Fruit fly (Drosophila melanogaster) whole organism, embryonic: Measurements from ENCODE around the gene CG43407.

Source experiments
- Bgb ChIP-seq: fragments of 200-800 bp; sonication (Bioruptor generic); IDR thresholded peaks from 2 replicates; pipeline ENCODE4 v1.3.6; 2022; ENCODE audit warnings: missing biosample characterization, missing genetic modification characterization; ENCODE audit not compliant: partially characterized antibody
- Bteb2 ChIP-seq: fragments of 200-800 bp; sonication (Bioruptor generic); optimal IDR thresholded peaks from 2 replicates; lab custom pipeline; 2016; ENCODE audit warnings: missing biosample characterization, missing genetic modification characterization
- CG10366 ChIP-seq: fragments of 200-800 bp; sonication (Bioruptor generic); IDR thresholded peaks from 2 replicates; pipeline ENCODE4 v1.3.6; 2022; ENCODE audit warnings: missing biosample characterization, missing genetic modification characterization
- CG10654 ChIP-seq: fragments of 200-800 bp; sonication (Bioruptor generic); optimal IDR thresholded peaks from 2 replicates; lab custom pipeline; 2016; ENCODE audit warnings: missing biosample characterization, missing genetic modification characterization
- CG11085 ChIP-seq: fragments of 200-800 bp; sonication (Bioruptor generic); IDR thresholded peaks from 2 replicates; pipeline ENCODE4 v1.3.6; 2022; ENCODE audit warnings: missing biosample characterization, missing genetic modification characterization
- CG1233 ChIP-seq: fragments of 200-800 bp; sonication (Bioruptor generic); optimal IDR thresholded peaks from 4 replicates; lab custom pipeline; 2018; ENCODE audit warnings: missing biosample characterization, mild to moderate bottlenecking, missing genetic modification characterization
- CG12391 ChIP-seq: fragments of 200-800 bp; sonication (Bioruptor generic); optimal IDR thresholded peaks from 3 replicates; lab custom pipeline; 2018; ENCODE audit warnings: missing biosample characterization, mild to moderate bottlenecking, missing genetic modification characterization, moderate library complexity
- CG12659 ChIP-seq: fragments of 200-800 bp; sonication (Bioruptor generic); optimal IDR thresholded peaks from 3 replicates; lab custom pipeline; 2017; ENCODE audit warnings: mild to moderate bottlenecking, missing biosample characterization, missing genetic modification reagents, missing genetic modification characterization
- CG13123 ChIP-seq: fragments of 200-800 bp; sonication (Bioruptor generic); optimal IDR thresholded peaks from 2 replicates; lab custom pipeline; 2016; ENCODE audit warnings: missing biosample characterization, missing genetic modification characterization
- CG13424 ChIP-seq: fragments of 200-800 bp; sonication (Bioruptor generic); optimal IDR thresholded peaks from 2 replicates; lab custom pipeline; 2019; ENCODE audit warnings: missing biosample characterization, mild to moderate bottlenecking, missing genetic modification characterization, moderate library complexity
- CG13624 ChIP-seq: fragments of 200-800 bp; sonication (Bioruptor generic); optimal IDR thresholded peaks from 2 replicates; lab custom pipeline; 2016; ENCODE audit warnings: missing biosample characterization, missing genetic modification characterization
- CG14667 ChIP-seq: fragments of 200-800 bp; sonication (Bioruptor generic); IDR thresholded peaks from 2 replicates; pipeline ENCODE4 v1.3.6; 2022; ENCODE audit warnings: missing biosample characterization, missing genetic modification characterization
- CG1603 ChIP-seq: fragments of 200-800 bp; sonication (Bioruptor generic); optimal IDR thresholded peaks from 2 replicates; lab custom pipeline; 2019; ENCODE audit warnings: missing biosample characterization, mild to moderate bottlenecking, missing genetic modification characterization, moderate library complexity
- CG17186 ChIP-seq: fragments of 200-800 bp; sonication (Bioruptor generic); optimal IDR thresholded peaks from 3 replicates; lab custom pipeline; 2017; ENCODE audit warnings: missing biosample characterization, missing genetic modification reagents, missing genetic modification characterization
- CG17385 ChIP-seq: fragments of 200-800 bp; sonication (Bioruptor generic); optimal IDR thresholded peaks from 3 replicates; lab custom pipeline; 2018; ENCODE audit warnings: missing biosample characterization, mild to moderate bottlenecking, missing genetic modification characterization
- CG17568 ChIP-seq: fragments of 200-800 bp; sonication (Bioruptor generic); optimal IDR thresholded peaks from 2 replicates; lab custom pipeline; 2018; ENCODE audit warnings: missing biosample characterization, mild to moderate bottlenecking, missing genetic modification characterization, moderate library complexity
- CG18262 ChIP-seq: fragments of 200-800 bp; optimal IDR thresholded peaks from 3 replicates; lab custom pipeline; 2019; ENCODE audit warnings: missing biosample characterization, mild to moderate bottlenecking, missing genetic modification characterization, moderate library complexity
- CG2678 ChIP-seq: fragments of 200-800 bp; sonication (Bioruptor generic); optimal IDR thresholded peaks from 3 replicates; lab custom pipeline; 2019; ENCODE audit warnings: missing biosample characterization, mild to moderate bottlenecking, missing genetic modification characterization, moderate library complexity
- CG2875 ChIP-seq: fragments of 200-800 bp; sonication (Bioruptor generic); optimal IDR thresholded peaks from 2 replicates; lab custom pipeline; 2017; ENCODE audit warnings: missing biosample characterization, mild to moderate bottlenecking, missing genetic modification characterization, missing genetic modification reagents
- CG5245 ChIP-seq: fragments of 200-800 bp; sonication (Bioruptor generic); optimal IDR thresholded peaks from 3 replicates; lab custom pipeline; 2016; ENCODE audit warnings: missing biosample characterization, missing genetic modification characterization
- CG9727 ChIP-seq: fragments of 200-800 bp; sonication (Bioruptor generic); optimal IDR thresholded peaks from 3 replicates; lab custom pipeline; 2017; ENCODE audit warnings: missing biosample characterization, mild to moderate bottlenecking, missing genetic modification characterization
- Camta ChIP-seq: fragments of 200-800 bp; sonication (Bioruptor generic); optimal IDR thresholded peaks from 2 replicates; lab custom pipeline; 2016; ENCODE audit warnings: missing biosample characterization, missing genetic modification characterization
- Dfd ChIP-seq, 2 experiments: fragments of >200 bp; optimal IDR thresholded peaks; 2 replicates each; lab custom pipeline; 2017; ENCODE audit warnings: missing biosample characterization in 2 of 2, missing genetic modification characterization in 2 of 2
- Elba2 ChIP-seq: fragments of 200-800 bp; sonication (Bioruptor generic); optimal IDR thresholded peaks from 3 replicates; lab custom pipeline; 2016; ENCODE audit warnings: missing biosample characterization, missing genetic modification characterization
- Fer2 ChIP-seq: fragments of 200-800 bp; sonication (Bioruptor generic); optimal IDR thresholded peaks from 2 replicates; lab custom pipeline; 2018; ENCODE audit warnings: missing biosample characterization, mild to moderate bottlenecking, missing genetic modification characterization, moderate library complexity
- HHEX ChIP-seq: fragments of 200-800 bp; sonication (Bioruptor generic); optimal IDR thresholded peaks from 3 replicates; lab custom pipeline; 2017; ENCODE audit warnings: missing biosample characterization, mild to moderate bottlenecking, missing genetic modification characterization, missing genetic modification reagents
- Hr78 ChIP-seq, 2 experiments: fragments of 200-800 bp in 1 of 2; fragments of >200 bp in 1 of 2; sonication (Bioruptor generic) in 1 of 2; optimal IDR thresholded peaks; 2 replicates each; lab custom pipeline; 2017 to 2019; ENCODE audit warnings: missing biosample characterization in 2 of 2, missing genetic modification characterization in 2 of 2, mild to moderate bottlenecking in 1 of 2, moderate library complexity in 1 of 2
- MESR4 ChIP-seq: fragments of 200-800 bp; sonication (Bioruptor generic); optimal IDR thresholded peaks from 2 replicates; lab custom pipeline; 2018; ENCODE audit warnings: missing biosample characterization, mild to moderate bottlenecking, missing genetic modification characterization, moderate library complexity
- NfI ChIP-seq: fragments of 200-800 bp; sonication (Bioruptor generic); optimal IDR thresholded peaks from 3 replicates; lab custom pipeline; 2018; ENCODE audit warnings: missing biosample characterization, mild to moderate bottlenecking, missing genetic modification characterization, moderate library complexity
- Sin3A ChIP-seq: fragments of >200 bp; optimal IDR thresholded peaks from 2 replicates; lab custom pipeline; 2018
- Ssrp ChIP-seq: fragments of 200-800 bp; sonication (Bioruptor generic); optimal IDR thresholded peaks from 2 replicates; lab custom pipeline; 2018; ENCODE audit warnings: missing biosample characterization, mild to moderate bottlenecking, missing genetic modification characterization, moderate library complexity
- Vsx1 ChIP-seq: fragments of 200-800 bp; sonication (Bioruptor generic); optimal IDR thresholded peaks from 2 replicates; lab custom pipeline; 2017; ENCODE audit warnings: missing biosample characterization, mild to moderate bottlenecking, missing genetic modification characterization, missing genetic modification reagents
- ac ChIP-seq: fragments of 200-800 bp; sonication (Bioruptor generic); optimal IDR thresholded peaks from 3 replicates; lab custom pipeline; 2017; ENCODE audit warnings: missing biosample characterization, mild to moderate bottlenecking, missing genetic modification characterization
- br ChIP-seq: fragments of >200 bp; optimal IDR thresholded peaks from 2 replicates; lab custom pipeline; 2017
- cas ChIP-seq: fragments of 200-800 bp; sonication (Bioruptor generic); IDR thresholded peaks from 2 replicates; pipeline ENCODE4 v1.3.6; 2022; ENCODE audit warnings: missing biosample characterization, missing genetic modification characterization
- crp ChIP-seq, 2 experiments: fragments of 200-800 bp; sonication (Bioruptor generic); optimal IDR thresholded peaks; 2 replicates in 1 of 2; 3 replicates in 1 of 2; lab custom pipeline; 2017; ENCODE audit warnings: missing biosample characterization in 2 of 2, missing genetic modification characterization in 2 of 2, mild to moderate bottlenecking in 1 of 2, moderate library complexity in 1 of 2
- ems ChIP-seq: fragments of 200-800 bp; sonication (Bioruptor generic); optimal IDR thresholded peaks from 3 replicates; lab custom pipeline; 2016; ENCODE audit warnings: missing biosample characterization, missing genetic modification characterization
- eve ChIP-seq, 2 experiments: fragments of >200 bp; optimal IDR thresholded peaks; 2 replicates each; lab custom pipeline; 2017; ENCODE audit warnings: missing biosample characterization in 2 of 2, missing genetic modification characterization in 2 of 2
- exex ChIP-seq: fragments of 200-800 bp; sonication (Bioruptor generic); optimal IDR thresholded peaks from 4 replicates; lab custom pipeline; 2018; ENCODE audit warnings: missing biosample characterization, mild to moderate bottlenecking, missing genetic modification characterization, moderate library complexity
- gfzf ChIP-seq: fragments of 200-800 bp; sonication (Bioruptor generic); optimal IDR thresholded peaks from 2 replicates; lab custom pipeline; 2016; ENCODE audit warnings: missing biosample characterization, mild to moderate bottlenecking, missing genetic modification characterization, moderate library complexity
- ham ChIP-seq: fragments of 200-800 bp; sonication (Bioruptor generic); IDR thresholded peaks from 2 replicates; pipeline ENCODE4 v1.3.6; 2022; ENCODE audit warnings: missing biosample characterization, missing genetic modification characterization
- hkb ChIP-seq, 2 experiments: fragments of 200-800 bp in 1 of 2; fragments of >200 bp in 1 of 2; sonication (Bioruptor generic) in 1 of 2; IDR thresholded peaks in 1 of 2; optimal IDR thresholded peaks in 1 of 2; 2 replicates each; pipeline versions ENCODE4 v1.3.6 to Lab custom; 2017 to 2022; ENCODE audit warnings: missing biosample characterization in 1 of 2, missing genetic modification characterization in 1 of 2
- lab ChIP-seq: fragments of 200-800 bp; sonication (Bioruptor generic); optimal IDR thresholded peaks from 3 replicates; lab custom pipeline; 2017; ENCODE audit warnings: missing biosample characterization, missing genetic modification characterization, mild to moderate bottlenecking, moderate library complexity, missing genetic modification reagents
- lbe ChIP-seq: fragments of 200-800 bp; sonication (Bioruptor generic); optimal IDR thresholded peaks from 2 replicates; lab custom pipeline; 2016; ENCODE audit warnings: missing biosample characterization, mild to moderate bottlenecking, missing genetic modification characterization
- pnt ChIP-seq: fragments of 200-800 bp; sonication (Bioruptor generic); optimal IDR thresholded peaks from 3 replicates; lab custom pipeline; 2016; ENCODE audit warnings: missing biosample characterization, missing genetic modification characterization
- ranshi ChIP-seq: fragments of 200-800 bp; sonication (Bioruptor generic); IDR thresholded peaks from 2 replicates; pipeline ENCODE4 v1.3.6; 2022; ENCODE audit warnings: missing biosample characterization, missing genetic modification characterization
- seq ChIP-seq: fragments of 200-800 bp; sonication (Bioruptor generic); IDR thresholded peaks from 2 replicates; pipeline ENCODE4 v1.3.6; 2022; ENCODE audit warnings: missing biosample characterization, missing genetic modification characterization
- ttk ChIP-seq: fragments of 200-800 bp; sonication (Bioruptor generic); IDR thresholded peaks from 2 replicates; pipeline ENCODE4 v2.1.2; 2022; ENCODE audit warnings: missing biosample characterization, missing genetic modification characterization
- tup ChIP-seq: fragments of 200-800 bp; sonication (Bioruptor generic); optimal IDR thresholded peaks from 2 replicates; lab custom pipeline; 2016; ENCODE audit warnings: missing biosample characterization, mild to moderate bottlenecking, missing genetic modification characterization, moderate library complexity
- tx ChIP-seq: fragments of 200-800 bp; sonication (Bioruptor generic); optimal IDR thresholded peaks from 2 replicates; lab custom pipeline; 2016; ENCODE audit warnings: missing biosample characterization, missing genetic modification characterization
- yki ChIP-seq: fragments of >200 bp; optimal IDR thresholded peaks from 3 replicates; lab custom pipeline; 2018

CG43407 gene

dm6 chr3L:19097665-19098082, 44.5 kb upstream of the CG43407 start, which contains the start of the genes Naxd and CG14079 (continued):
- no peak for TF ChIP-seq Hr78 (GFP tag; optimal IDR thresholded peaks at IDR 0.05; lab: Kevin White, UChicago)
- peak; percentile 62 for TF ChIP-seq CG9727 (GFP tag; lab: Kevin White, UChicago)
- TF ChIP-seq CG10366: peak; percentile 62; the same call in 1 of the 2 replicates
- peak; percentile 31; the same call in 1 of the 2 replicates for TF ChIP-seq Bgb (GFP tag; lab: Robert Waterston, UW)
- no peak for TF ChIP-seq Vsx1 (GFP tag; lab: Kevin White, UChicago)
- TF ChIP-seq tup (GFP tag; lab: Kevin White, UChicago): no peak
- TF ChIP-seq Ssrp: peak; percentile 74
- no peak for TF ChIP-seq CG17186
- TF ChIP-seq CG17568 (GFP tag; lab: Kevin White, UChicago): no peak
- TF ChIP-seq eve (GFP tag; optimal IDR thresholded peaks at IDR 0.05; lab: Kevin White, UChicago): no peak
- TF ChIP-seq hkb (optimal IDR thresholded peaks at IDR 0.05; lab: Kevin White, UChicago): no peak
- no peak for TF ChIP-seq hkb (GFP tag; IDR thresholded peaks at IDR 0.05; lab: Robert Waterston, UW)
- no peak for TF ChIP-seq ac (GFP tag; lab: Kevin White, UChicago)
- TF ChIP-seq Bteb2 (GFP tag; lab: Kevin White, UChicago): peak; percentile 7
- no peak for TF ChIP-seq Camta (GFP tag; lab: Kevin White, UChicago)
- peak; percentile 43 for TF ChIP-seq CG10654 (GFP tag; lab: Kevin White, UChicago)
- TF ChIP-seq CG1603: peak; percentile 8
- TF ChIP-seq CG13624: no peak
- no peak for TF ChIP-seq lab
- TF ChIP-seq pnt: no peak
- TF ChIP-seq ham: no peak
- no peak for TF ChIP-seq Sin3A (lab: Kevin White, UChicago)
- no peak for TF ChIP-seq CG2875 (GFP tag; lab: Kevin White, UChicago)
- no peak for TF ChIP-seq CG11085
- no peak for TF ChIP-seq cas (GFP tag; lab: Robert Waterston, UW)
- no peak for TF ChIP-seq yki (lab: Kevin White, UChicago)
- TF ChIP-seq exex (tag; lab: Kevin White, UChicago): no peak
- TF ChIP-seq MESR4 (GFP tag; lab: Kevin White, UChicago): no peak
- peak; percentile 24 for TF ChIP-seq CG13123
- no peak for TF ChIP-seq br (lab: Kevin White, UChicago)
- TF ChIP-seq ems (GFP tag; lab: Kevin White, UChicago): no peak
- TF ChIP-seq CG5245 (GFP tag; lab: Kevin White, UChicago): no peak
- TF ChIP-seq CG1233 (GFP tag; lab: Kevin White, UChicago): no peak
- TF ChIP-seq gfzf (GFP tag; lab: Kevin White, UChicago): no peak
- TF ChIP-seq CG14667 (GFP tag; lab: Robert Waterston, UW): peak; percentile 62
- no peak for TF ChIP-seq CG2678 (tag; lab: Kevin White, UChicago)
- TF ChIP-seq NfI (GFP tag; lab: Kevin White, UChicago): peak; percentile 68
- peak; percentile 81 for TF ChIP-seq CG12391 (tag; lab: Kevin White, UChicago)
- no peak for TF ChIP-seq Elba2 (GFP tag; lab: Kevin White, UChicago)
- peak; percentile 48 for TF ChIP-seq ttk (GFP tag; lab: Robert Waterston, UW)
- no peak for TF ChIP-seq crp (GFP tag; optimal IDR thresholded peaks at IDR 0.05; lab: Kevin White, UChicago)
- peak; percentile 82 for TF ChIP-seq CG13424 (tag; lab: Kevin White, UChicago)
- TF ChIP-seq CG17385: no peak
- TF ChIP-seq tx (GFP tag; lab: Kevin White, UChicago): no peak
- 0 out of 2 replicates have a peak, but pooled peaks have one; percentile 12 for TF ChIP-seq seq (GFP tag; lab: Robert Waterston, UW)
- TF ChIP-seq CG12659 (GFP tag; lab: Kevin White, UChicago): peak; percentile 74
- TF ChIP-seq lbe (GFP tag; lab: Kevin White, UChicago): peak; percentile 56
- peak; percentile 26 for TF ChIP-seq HHEX (GFP tag; lab: Kevin White, UChicago)
- TF ChIP-seq Fer2: no peak
- no peak for TF ChIP-seq Dfd (GFP tag; optimal IDR thresholded peaks at IDR 0.05; lab: Kevin White, UChicago)
- peak; percentile 63 for TF ChIP-seq CG18262
- TF ChIP-seq ranshi (GFP tag; lab: Robert Waterston, UW): peak; percentile 59; the same call in 1 of the 2 replicates
